Fruit fly (Drosophila melanogaster) whole organism, embryonic: Measurements from ENCODE around the gene CG14205.

Source experiments
- Atf6 ChIP-seq: fragments of 200-800 bp; sonication (Bioruptor generic); IDR thresholded peaks from 2 replicates; pipeline ENCODE4 v1.3.6; 2022; ENCODE audit warnings: missing biosample characterization, missing genetic modification characterization
- B-H2 ChIP-seq: fragments of 200-800 bp; sonication (Bioruptor generic); optimal IDR thresholded peaks from 2 replicates; lab custom pipeline; 2018; ENCODE audit warnings: missing biosample characterization, mild to moderate bottlenecking, missing genetic modification characterization
- BEAF-32 ChIP-seq: fragments of 200-800 bp; sonication (Bioruptor generic); optimal IDR thresholded peaks from 3 replicates; lab custom pipeline; 2017; ENCODE audit warnings: missing biosample characterization, missing genetic modification characterization, mild to moderate bottlenecking, moderate library complexity, missing genetic modification reagents
- CG10267 ChIP-seq: fragments of 200-800 bp; sonication (Bioruptor generic); optimal IDR thresholded peaks from 2 replicates; lab custom pipeline; 2018; ENCODE audit warnings: missing biosample characterization, mild to moderate bottlenecking, missing genetic modification characterization, moderate library complexity
- CG10431 ChIP-seq: fragments of 200-800 bp; sonication (Bioruptor generic); optimal IDR thresholded peaks from 3 replicates; lab custom pipeline; 2018; ENCODE audit warnings: missing biosample characterization, mild to moderate bottlenecking, missing genetic modification characterization
- CG10979 ChIP-seq: fragments of 200-800 bp; sonication (Bioruptor generic); optimal IDR thresholded peaks from 2 replicates; lab custom pipeline; 2018; ENCODE audit warnings: missing biosample characterization, mild to moderate bottlenecking, missing genetic modification characterization, moderate library complexity
- CG12155 ChIP-seq: fragments of 200-800 bp; sonication (Bioruptor generic); optimal IDR thresholded peaks from 3 replicates; lab custom pipeline; 2016; ENCODE audit warnings: missing biosample characterization, missing genetic modification characterization
- CG12299 ChIP-seq: fragments of 200-800 bp; sonication (Bioruptor generic); optimal IDR thresholded peaks from 2 replicates; lab custom pipeline; 2018; ENCODE audit warnings: missing biosample characterization, mild to moderate bottlenecking, missing genetic modification characterization
- CG1233 ChIP-seq: fragments of 200-800 bp; sonication (Bioruptor generic); optimal IDR thresholded peaks from 4 replicates; lab custom pipeline; 2018; ENCODE audit warnings: missing biosample characterization, mild to moderate bottlenecking, missing genetic modification characterization
- CG13296 ChIP-seq: fragments of 200-800 bp; sonication (Bioruptor generic); optimal IDR thresholded peaks from 3 replicates; lab custom pipeline; 2018; ENCODE audit warnings: missing biosample characterization, mild to moderate bottlenecking, missing genetic modification characterization
- CG13775 ChIP-seq: fragments of 200-800 bp; sonication (Bioruptor generic); optimal IDR thresholded peaks from 3 replicates; lab custom pipeline; 2017; ENCODE audit warnings: missing biosample characterization, mild to moderate bottlenecking, missing genetic modification characterization
- CG15601 ChIP-seq: fragments of 200-800 bp; sonication (Bioruptor generic); optimal IDR thresholded peaks from 3 replicates; lab custom pipeline; 2019; ENCODE audit warnings: missing biosample characterization, mild to moderate bottlenecking, missing genetic modification characterization, moderate library complexity
- CG1603 ChIP-seq: fragments of 200-800 bp; sonication (Bioruptor generic); optimal IDR thresholded peaks from 2 replicates; lab custom pipeline; 2019; ENCODE audit warnings: missing biosample characterization, mild to moderate bottlenecking, missing genetic modification characterization, moderate library complexity
- CG1647 ChIP-seq: fragments of 200-800 bp; sonication (Bioruptor generic); optimal IDR thresholded peaks from 3 replicates; lab custom pipeline; 2016; ENCODE audit warnings: missing biosample characterization, missing genetic modification characterization
- CG16863 ChIP-seq: fragments of 200-800 bp; sonication (Bioruptor generic); optimal IDR thresholded peaks from 3 replicates; lab custom pipeline; 2016; ENCODE audit warnings: missing biosample characterization, missing genetic modification characterization
- CG2120 ChIP-seq: fragments of 200-800 bp; sonication (Bioruptor generic); optimal IDR thresholded peaks from 3 replicates; lab custom pipeline; 2016; ENCODE audit warnings: missing biosample characterization, missing genetic modification characterization
- CG2202 ChIP-seq: fragments of 200-800 bp; sonication (Bioruptor generic); optimal IDR thresholded peaks from 2 replicates; lab custom pipeline; 2018; ENCODE audit warnings: missing biosample characterization, mild to moderate bottlenecking, missing genetic modification characterization
- CG32767 ChIP-seq: fragments of 200-800 bp; sonication (Bioruptor generic); IDR thresholded peaks from 2 replicates; pipeline ENCODE4 v1.3.6; 2022; ENCODE audit warnings: missing biosample characterization, missing genetic modification characterization
- CG4328 ChIP-seq: fragments of 200-800 bp; sonication (Bioruptor generic); optimal IDR thresholded peaks from 3 replicates; lab custom pipeline; 2017; ENCODE audit warnings: missing biosample characterization, missing genetic modification reagents, missing genetic modification characterization
- CG6791 ChIP-seq: fragments of 200-800 bp; sonication (Bioruptor generic); IDR thresholded peaks from 3 replicates; pipeline ENCODE4 v1.3.6; 2022; ENCODE audit warnings: missing biosample characterization, missing genetic modification characterization; ENCODE audit not compliant: partially characterized antibody
- CG8765 ChIP-seq: fragments of 200-800 bp; sonication (Bioruptor generic); IDR thresholded peaks from 2 replicates; pipeline ENCODE4 v1.3.6; 2022; ENCODE audit warnings: missing biosample characterization, missing genetic modification characterization
- CHES-1-like ChIP-seq: fragments of 200-800 bp; sonication (Bioruptor generic); optimal IDR thresholded peaks from 2 replicates; lab custom pipeline; 2016; ENCODE audit warnings: missing biosample characterization, missing genetic modification characterization
- CoRest ChIP-seq: fragments of 200-800 bp; sonication (Bioruptor generic); optimal IDR thresholded peaks from 3 replicates; lab custom pipeline; 2018; ENCODE audit warnings: missing biosample characterization, mild to moderate bottlenecking, missing genetic modification characterization, moderate library complexity
- Dll ChIP-seq: fragments of 200-800 bp; sonication (Bioruptor generic); IDR thresholded peaks from 4 replicates; pipeline ENCODE4 v1.3.6; 2022; ENCODE audit warnings: missing biosample characterization, missing genetic modification characterization; ENCODE audit not compliant: partially characterized antibody
- Elba2 ChIP-seq: fragments of 200-800 bp; sonication (Bioruptor generic); optimal IDR thresholded peaks from 3 replicates; lab custom pipeline; 2016; ENCODE audit warnings: missing biosample characterization, missing genetic modification characterization
- GATAe ChIP-seq: fragments of 200-800 bp; sonication (Bioruptor generic); conservative IDR thresholded peaks from 2 replicates; pipeline ENCODE4 v1.3.6; 2022; ENCODE audit warnings: missing biosample characterization, missing genetic modification characterization
- MESR4 ChIP-seq: fragments of 200-800 bp; sonication (Bioruptor generic); optimal IDR thresholded peaks from 2 replicates; lab custom pipeline; 2018; ENCODE audit warnings: missing biosample characterization, mild to moderate bottlenecking, missing genetic modification characterization, moderate library complexity
- MTF-1 ChIP-seq: fragments of 200-800 bp; sonication (Bioruptor generic); optimal IDR thresholded peaks from 2 replicates; lab custom pipeline; 2018; ENCODE audit warnings: missing biosample characterization, mild to moderate bottlenecking, missing genetic modification characterization, borderline replicate concordance
- Max ChIP-seq: fragments of 200-800 bp; sonication (Bioruptor generic); optimal IDR thresholded peaks from 2 replicates; lab custom pipeline; 2016; ENCODE audit warnings: missing biosample characterization, mild to moderate bottlenecking, missing genetic modification characterization
- Rfx ChIP-seq: fragments of 200-800 bp; sonication (Bioruptor generic); IDR thresholded peaks from 2 replicates; pipeline ENCODE4 v1.3.6; 2022; ENCODE audit warnings: missing biosample characterization, missing genetic modification characterization
- Sox102F ChIP-seq: fragments of 200-800 bp; sonication (Bioruptor generic); optimal IDR thresholded peaks from 2 replicates; lab custom pipeline; 2018; ENCODE audit warnings: missing biosample characterization, mild to moderate bottlenecking, missing genetic modification characterization, moderate library complexity
- Stat92E ChIP-seq, 3 experiments: fragments of >200 bp in 2 of 3; fragments of 200-800 bp in 1 of 3; sonication (Bioruptor generic) in 1 of 3; optimal IDR thresholded peaks; 2 replicates each; lab custom pipeline; 2017 to 2019; ENCODE audit warnings: missing biosample characterization in 3 of 3, missing genetic modification characterization in 3 of 3, mild to moderate bottlenecking in 1 of 3, moderate library complexity in 1 of 3
- amos ChIP-seq: fragments of 200-800 bp; sonication (Bioruptor generic); IDR thresholded peaks from 2 replicates; pipeline ENCODE4 v1.3.6; 2022; ENCODE audit warnings: missing biosample characterization, missing genetic modification characterization; ENCODE audit not compliant: partially characterized antibody
- cwo ChIP-seq: fragments of 200-800 bp; sonication (Bioruptor generic); optimal IDR thresholded peaks from 3 replicates; lab custom pipeline; 2017; ENCODE audit warnings: missing biosample characterization, missing genetic modification characterization, mild to moderate bottlenecking, moderate library complexity, missing genetic modification reagents
- dimm ChIP-seq: fragments of 200-800 bp; sonication (Bioruptor generic); IDR thresholded peaks from 2 replicates; pipeline ENCODE4 v1.3.6; 2022; ENCODE audit warnings: missing biosample characterization, missing genetic modification characterization
- eyg ChIP-seq: fragments of 200-800 bp; sonication (Bioruptor generic); optimal IDR thresholded peaks from 3 replicates; lab custom pipeline; 2016; ENCODE audit warnings: missing biosample characterization, missing genetic modification characterization
- grau ChIP-seq: fragments of 200-800 bp; optimal IDR thresholded peaks from 3 replicates; lab custom pipeline; 2019; ENCODE audit warnings: missing biosample characterization, mild to moderate bottlenecking, missing genetic modification characterization, moderate library complexity
- inv ChIP-seq: fragments of 200-800 bp; sonication (Bioruptor generic); IDR thresholded peaks from 2 replicates; pipeline ENCODE4 v1.3.6; 2022; ENCODE audit warnings: missing biosample characterization, missing genetic modification characterization; ENCODE audit not compliant: partially characterized antibody
- kni ChIP-seq: fragments of 200-800 bp; sonication (Bioruptor generic); optimal IDR thresholded peaks from 3 replicates; lab custom pipeline; 2017; ENCODE audit warnings: mild to moderate bottlenecking, missing biosample characterization, missing genetic modification reagents, missing genetic modification characterization
- lbe ChIP-seq: fragments of 200-800 bp; sonication (Bioruptor generic); optimal IDR thresholded peaks from 2 replicates; lab custom pipeline; 2016; ENCODE audit warnings: missing biosample characterization, mild to moderate bottlenecking, missing genetic modification characterization
- mirr ChIP-seq: fragments of 200-800 bp; sonication (Bioruptor generic); optimal IDR thresholded peaks from 3 replicates; lab custom pipeline; 2018; ENCODE audit warnings: missing biosample characterization, mild to moderate bottlenecking, missing genetic modification characterization
- mld ChIP-seq: fragments of 200-800 bp; sonication (Bioruptor generic); IDR thresholded peaks from 3 replicates; pipeline ENCODE4 v1.3.6; 2022; ENCODE audit warnings: missing biosample characterization, missing genetic modification characterization; ENCODE audit not compliant: partially characterized antibody
- org-1 ChIP-seq: fragments of 200-800 bp; sonication (Bioruptor generic); optimal IDR thresholded peaks from 2 replicates; lab custom pipeline; 2017; ENCODE audit warnings: missing biosample characterization, missing genetic modification characterization
- pho ChIP-seq: fragments of 200-800 bp; sonication (Bioruptor generic); optimal IDR thresholded peaks from 2 replicates; lab custom pipeline; 2016; ENCODE audit warnings: missing biosample characterization, missing genetic modification characterization
- sc ChIP-seq, 3 experiments: fragments of >200 bp in 2 of 3; fragments of 200-800 bp in 1 of 3; sonication (Bioruptor generic) in 1 of 3; optimal IDR thresholded peaks; 2 replicates in 2 of 3; 3 replicates in 1 of 3; lab custom pipeline; 2017; ENCODE audit warnings: mild to moderate bottlenecking in 1 of 3, missing biosample characterization in 1 of 3, missing genetic modification characterization in 1 of 3, missing genetic modification reagents in 1 of 3
- sens-2 ChIP-seq: fragments of 200-800 bp; sonication (Bioruptor generic); IDR thresholded peaks from 2 replicates; pipeline ENCODE4 v1.3.6; 2022; ENCODE audit warnings: missing biosample characterization, missing genetic modification characterization
- stwl ChIP-seq: fragments of 200-800 bp; sonication (Bioruptor generic); optimal IDR thresholded peaks from 3 replicates; lab custom pipeline; 2018; ENCODE audit warnings: missing biosample characterization, mild to moderate bottlenecking, missing genetic modification characterization, moderate library complexity
- sug ChIP-seq: fragments of 200-800 bp; optimal IDR thresholded peaks from 2 replicates; lab custom pipeline; 2019; ENCODE audit warnings: missing biosample characterization, mild to moderate bottlenecking, missing genetic modification characterization, moderate library complexity

CG14205 gene

DNA sequence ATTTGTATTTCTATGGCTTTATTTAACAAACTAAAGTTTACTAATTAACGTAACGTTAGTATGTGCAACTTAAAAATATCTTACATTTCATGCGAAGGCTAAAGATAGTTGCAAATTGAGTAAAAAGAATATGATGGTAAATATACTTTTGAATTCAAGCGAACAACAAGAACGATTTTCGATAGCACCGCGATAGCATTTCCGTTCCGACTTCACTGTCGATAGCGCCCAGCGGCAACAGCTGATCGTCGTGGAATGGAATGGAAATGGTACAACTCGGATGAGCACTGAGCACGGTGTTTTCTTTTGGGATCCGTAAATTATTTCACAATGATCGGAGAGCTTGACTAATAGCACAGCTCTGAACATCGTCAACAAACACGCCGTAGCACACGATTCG, 21.1 kb downstream of the CG14205 start (continued):
- peak; percentile 48 for TF ChIP-seq BEAF-32 (GFP tag; lab: Kevin White, UChicago)
- peak; percentile 85 for TF ChIP-seq CG13296
- TF ChIP-seq Rfx (GFP tag; lab: Robert Waterston, UW) = peak; percentile 66; the same call in 1 of the 2 replicates
- no peak for TF ChIP-seq mld (GFP tag; lab: Robert Waterston, UW)
- TF ChIP-seq CG2202 (tag; lab: Kevin White, UChicago) = peak; percentile 19
- no peak for TF ChIP-seq CG16863 (GFP tag; lab: Kevin White, UChicago)
- peak; percentile 53; the same call in 1 of the 4 replicates for TF ChIP-seq Dll (GFP tag; lab: Robert Waterston, UW)
- TF ChIP-seq MESR4 = peak; percentile 44
- TF ChIP-seq CG32767 (GFP tag; lab: Robert Waterston, UW) = no peak
- TF ChIP-seq eyg (GFP tag; lab: Kevin White, UChicago) = peak; percentile 41
- TF ChIP-seq CG12155 (GFP tag; lab: Kevin White, UChicago) = no peak
- peak; percentile 29 for TF ChIP-seq org-1 (GFP tag; lab: Kevin White, UChicago)
- peak; percentile 54 for TF ChIP-seq CG10267 (tag; lab: Kevin White, UChicago)
- no peak for TF ChIP-seq CG1647 (GFP tag; lab: Kevin White, UChicago)
- TF ChIP-seq pho (GFP tag; lab: Kevin White, UChicago) = no peak
- peak; percentile 43 for TF ChIP-seq CG12299 (tag; lab: Kevin White, UChicago)
- TF ChIP-seq sc (optimal IDR thresholded peaks at IDR 0.05; lab: Kevin White, UChicago) = no peak
- TF ChIP-seq sc (GFP tag; optimal IDR thresholded peaks at IDR 0.05; lab: Kevin White, UChicago) = no peak
- peak; percentile 76 for TF ChIP-seq B-H2 (GFP tag; lab: Kevin White, UChicago)
- TF ChIP-seq Max = no peak
- peak; percentile 89 for TF ChIP-seq mirr
- no peak for TF ChIP-seq inv (GFP tag; lab: Robert Waterston, UW)
- peak; percentile 40 for TF ChIP-seq lbe (GFP tag; lab: Kevin White, UChicago)
- TF ChIP-seq CG1233 = peak; percentile 71
- peak; percentile 76 for TF ChIP-seq stwl (tag; lab: Kevin White, UChicago)
- no peak for TF ChIP-seq CG8765 (GFP tag; lab: Robert Waterston, UW)
- peak; percentile 40 for TF ChIP-seq CG15601 (tag; lab: Kevin White, UChicago)
- TF ChIP-seq sug = peak; percentile 37
- TF ChIP-seq CoRest (tag; lab: Kevin White, UChicago) = peak; percentile 22
- TF ChIP-seq CG10431 = peak; percentile 40
- TF ChIP-seq sens-2 (GFP tag; lab: Robert Waterston, UW) = no peak
- peak; percentile 65 for TF ChIP-seq CG4328 (GFP tag; lab: Kevin White, UChicago)
- TF ChIP-seq CG10979 = peak; percentile 45
- TF ChIP-seq dimm (GFP tag; lab: Robert Waterston, UW) = no peak
- peak; percentile 37 for TF ChIP-seq kni (GFP tag; lab: Kevin White, UChicago)
- no peak for TF ChIP-seq Sox102F (GFP tag; lab: Kevin White, UChicago)
- TF ChIP-seq GATAe (GFP tag; lab: Robert Waterston, UW) = no peak
- peak; percentile 81 for TF ChIP-seq CG1603 (tag; lab: Kevin White, UChicago)
- TF ChIP-seq grau (tag; lab: Kevin White, UChicago) = peak; percentile 44
- no peak for TF ChIP-seq Stat92E (GFP tag; optimal IDR thresholded peaks at IDR 0.05; lab: Kevin White, UChicago)
- TF ChIP-seq MTF-1 (GFP tag; lab: Kevin White, UChicago) = peak; percentile 76
- peak; percentile 34; the same call in 1 of the 2 replicates for TF ChIP-seq amos (GFP tag; lab: Robert Waterston, UW)
- TF ChIP-seq cwo = no peak
- peak; percentile 44; the same call in 1 of the 3 replicates for TF ChIP-seq CG6791 (GFP tag; lab: Robert Waterston, UW)
- TF ChIP-seq CG2120 (GFP tag; lab: Kevin White, UChicago) = no peak
- peak; percentile 64 for TF ChIP-seq CG13775 (GFP tag; lab: Kevin White, UChicago)
- TF ChIP-seq Atf6 = peak; percentile 38; the same call in 1 of the 2 replicates
- no peak for TF ChIP-seq Elba2 (GFP tag; lab: Kevin White, UChicago)
- peak; percentile 24 for TF ChIP-seq CHES-1-like (GFP tag; lab: Kevin White, UChicago)
